Worm (Caenorhabditis elegans) whole organism, mixed stage, embryonic: Measurements from ENCODE around the gene F17E9.18.

ENCODE experiments used
- ces-1 ChIP-seq: fragments of 150-350 bp; optimal IDR thresholded peaks from 2 replicates; lab custom pipeline; 2014; ENCODE audit warnings: missing biosample characterization, missing genetic modification reagents, missing genetic modification characterization
- lin-13 ChIP-seq: fragments of 150-350 bp; optimal IDR thresholded peaks from 2 replicates; lab custom pipeline; 2014; ENCODE audit warnings: missing biosample characterization, missing genetic modification characterization
- lin-32 ChIP-seq: fragments of 200-800 bp; sonication (Bioruptor generic); optimal IDR thresholded peaks from 2 replicates; lab custom pipeline; 2018; ENCODE audit warnings: mild to moderate bottlenecking, missing genetic modification characterization, missing compliant biosample characterization
- nhr-76 ChIP-seq: sonication (generic microtip); optimal IDR thresholded peaks from 2 replicates; lab custom pipeline; 2017; ENCODE audit warnings: missing biosample characterization, missing genetic modification characterization
- sem-2 ChIP-seq: fragments of 200-800 bp; sonication (Bioruptor generic); optimal IDR thresholded peaks from 2 replicates; lab custom pipeline; 2018; ENCODE audit warnings: mild to moderate bottlenecking, missing genetic modification characterization, missing compliant biosample characterization
- unc-39 ChIP-seq: fragments of 150-350 bp; optimal IDR thresholded peaks from 2 replicates; lab custom pipeline; 2014; ENCODE audit warnings: missing biosample characterization, missing genetic modification characterization

- TF ChIP-seq ces-1 (GFP tag; lab: Kevin White, UChicago) (no peak), sem-2 (no peak), lin-13 (no peak), unc-39 (tag; lab: Kevin White, UChicago) (no peak), nhr-76 (tag; lab: Kevin White, UChicago) (no peak), lin-32 (GFP tag; lab: Kevin White, UChicago) (no peak)
Observed at ce11 chrIV:8358492-8358891, 11.5 kb upstream of the F17E9.18 start, which contains the start of gene D2096.13.
